Fruit fly (Drosophila melanogaster) whole organism, adult: Measurements from ENCODE around the gene CG32669.

ENCODE experiments used
- CG11617 ChIP-seq: fragments of 200-800 bp; sonication (Bioruptor generic); optimal IDR thresholded peaks from 2 replicates; lab custom pipeline; 2017; ENCODE audit warnings: mild to moderate bottlenecking, missing biosample characterization, missing genetic modification reagents, missing genetic modification characterization
- CG12768 ChIP-seq: fragments of 200-800 bp; sonication (Bioruptor generic); optimal IDR thresholded peaks from 2 replicates; lab custom pipeline; 2017; ENCODE audit warnings: missing biosample characterization, missing genetic modification characterization, mild to moderate bottlenecking, moderate library complexity, missing genetic modification reagents
- CG14711 ChIP-seq: fragments of 200-800 bp; sonication (Bioruptor generic); optimal IDR thresholded peaks from 2 replicates; lab custom pipeline; 2018; ENCODE audit warnings: missing biosample characterization, mild to moderate bottlenecking, missing genetic modification characterization, moderate library complexity
- CG1620 ChIP-seq: fragments of 200-800 bp; sonication (Bioruptor generic); optimal IDR thresholded peaks from 2 replicates; lab custom pipeline; 2016; ENCODE audit warnings: missing biosample characterization, missing genetic modification characterization
- CG33017 ChIP-seq: fragments of 200-800 bp; sonication (Bioruptor generic); optimal IDR thresholded peaks from 2 replicates; lab custom pipeline; 2018; ENCODE audit warnings: missing biosample characterization, mild to moderate bottlenecking, missing genetic modification characterization, moderate library complexity
- CG5204 ChIP-seq: fragments of 200-800 bp; sonication (Bioruptor generic); optimal IDR thresholded peaks from 2 replicates; lab custom pipeline; 2016; ENCODE audit warnings: missing biosample characterization, missing genetic modification characterization
- CG7045 ChIP-seq: fragments of 200-800 bp; sonication (Bioruptor generic); optimal IDR thresholded peaks from 2 replicates; lab custom pipeline; 2017; ENCODE audit warnings: missing biosample characterization, mild to moderate bottlenecking, missing genetic modification characterization
- CG7101 ChIP-seq: fragments of 200-800 bp; sonication (Bioruptor generic); optimal IDR thresholded peaks from 2 replicates; lab custom pipeline; 2018; ENCODE audit warnings: missing biosample characterization, mild to moderate bottlenecking, missing genetic modification characterization, moderate library complexity
- Clk ChIP-seq: fragments of 200-800 bp; sonication (Bioruptor generic); optimal IDR thresholded peaks from 2 replicates; lab custom pipeline; 2017; ENCODE audit warnings: missing biosample characterization, missing genetic modification characterization
- Crg-1 ChIP-seq: fragments of 200-800 bp; sonication (Bioruptor generic); optimal IDR thresholded peaks from 2 replicates; lab custom pipeline; 2016; ENCODE audit warnings: missing biosample characterization, missing genetic modification characterization
- Hr96 ChIP-seq: fragments of 200-800 bp; sonication (Bioruptor generic); optimal IDR thresholded peaks from 2 replicates; lab custom pipeline; 2016; ENCODE audit warnings: missing biosample characterization, missing genetic modification characterization
- Mnt ChIP-seq: fragments of 200-800 bp; sonication (Bioruptor generic); optimal IDR thresholded peaks from 2 replicates; lab custom pipeline; 2016; ENCODE audit warnings: missing biosample characterization, mild to moderate bottlenecking, missing genetic modification characterization
- bab1 ChIP-seq: fragments of 200-800 bp; sonication (Bioruptor generic); optimal IDR thresholded peaks from 3 replicates; lab custom pipeline; 2019; ENCODE audit warnings: missing biosample characterization, mild to moderate bottlenecking, missing genetic modification characterization, moderate library complexity
- cic ChIP-seq: fragments of 200-800 bp; sonication (Bioruptor generic); optimal IDR thresholded peaks from 2 replicates; lab custom pipeline; 2017; ENCODE audit warnings: missing biosample characterization, mild to moderate bottlenecking, missing genetic modification characterization, moderate library complexity
- cnc ChIP-seq, 2 experiments: fragments of >200 bp; optimal IDR thresholded peaks; 2 replicates each; lab custom pipeline; 2017
- kay ChIP-seq: fragments of 200-800 bp; sonication (Bioruptor generic); peaks from one replicate; lab custom pipeline; 2016; ENCODE audit warnings: missing biosample characterization, missing genetic modification characterization, borderline replicate concordance
- ovo ChIP-seq: fragments of 200-800 bp; sonication (Bioruptor generic); optimal IDR thresholded peaks from 2 replicates; lab custom pipeline; 2016; ENCODE audit warnings: missing biosample characterization, missing genetic modification characterization
- pad ChIP-seq: fragments of 200-800 bp; sonication (Bioruptor generic); optimal IDR thresholded peaks from 3 replicates; lab custom pipeline; 2017; ENCODE audit warnings: missing biosample characterization, missing genetic modification characterization, mild to moderate bottlenecking, moderate library complexity, missing genetic modification reagents
- tj ChIP-seq: fragments of 200-800 bp; sonication (Bioruptor generic); optimal IDR thresholded peaks from 3 replicates; lab custom pipeline; 2017; ENCODE audit warnings: missing biosample characterization, mild to moderate bottlenecking, missing genetic modification characterization, moderate library complexity
- toe ChIP-seq: fragments of 200-800 bp; sonication (Bioruptor generic); optimal IDR thresholded peaks from 2 replicates; lab custom pipeline; 2016; ENCODE audit warnings: missing biosample characterization, missing genetic modification characterization

The CG32669 gene

DNA sequence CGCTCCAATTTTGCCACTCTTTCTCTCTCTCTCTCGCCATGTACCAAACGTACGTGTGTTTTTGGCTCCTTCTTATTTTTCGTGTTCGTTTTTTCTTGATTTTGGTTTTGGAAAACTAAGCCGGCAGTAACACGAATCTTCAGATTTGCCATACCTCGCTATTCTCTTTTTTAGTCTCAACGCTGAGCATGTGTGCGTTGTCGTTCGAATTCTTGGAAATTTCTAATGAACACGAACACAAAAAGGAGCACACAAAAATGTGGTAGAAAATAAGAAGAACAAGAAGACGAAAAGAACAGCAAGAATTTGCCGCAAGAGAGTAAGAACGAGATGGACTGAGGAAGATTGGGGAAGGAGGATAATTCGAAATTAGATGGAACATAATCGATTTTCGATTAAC lies 36.2 kb downstream of the CG32669 start:
- no peak for TF ChIP-seq toe (GFP tag; lab: Kevin White, UChicago)
- TF ChIP-seq kay = no peak
- no peak for TF ChIP-seq CG14711 (tag; lab: Kevin White, UChicago)
- no peak for TF ChIP-seq Mnt
- TF ChIP-seq tj (GFP tag; lab: Kevin White, UChicago) = no peak
- TF ChIP-seq Clk (GFP tag; lab: Kevin White, UChicago) = no peak
- TF ChIP-seq CG7045 (GFP tag; lab: Kevin White, UChicago) = no peak
- TF ChIP-seq bab1 (GFP tag; lab: Kevin White, UChicago) = no peak
- no peak for TF ChIP-seq CG7101 (tag; lab: Kevin White, UChicago)
- no peak for TF ChIP-seq ovo
- TF ChIP-seq CG1620 = no peak

- TF ChIP-seq CG1620 (no peak), CG7045 (GFP tag; lab: Kevin White, UChicago) (no peak), bab1 (GFP tag; lab: Kevin White, UChicago) (peak; percentile 26), Crg-1 (no peak), CG7101 (tag; lab: Kevin White, UChicago) (peak; percentile 11), tj (GFP tag; lab: Kevin White, UChicago) (peak; percentile 63), Mnt (peak; percentile 46), ovo (peak; percentile 47), cic (GFP tag; lab: Kevin White, UChicago) (peak; percentile 49), pad (GFP tag; lab: Kevin White, UChicago) (peak; percentile 100), Hr96 (GFP tag; lab: Kevin White, UChicago) (no peak), kay (peak; percentile 85), CG14711 (tag; lab: Kevin White, UChicago) (no peak)
These were observed 38.0 kb downstream of the CG32669 start for dm6 chrX:10806718-10807412.

DNA sequence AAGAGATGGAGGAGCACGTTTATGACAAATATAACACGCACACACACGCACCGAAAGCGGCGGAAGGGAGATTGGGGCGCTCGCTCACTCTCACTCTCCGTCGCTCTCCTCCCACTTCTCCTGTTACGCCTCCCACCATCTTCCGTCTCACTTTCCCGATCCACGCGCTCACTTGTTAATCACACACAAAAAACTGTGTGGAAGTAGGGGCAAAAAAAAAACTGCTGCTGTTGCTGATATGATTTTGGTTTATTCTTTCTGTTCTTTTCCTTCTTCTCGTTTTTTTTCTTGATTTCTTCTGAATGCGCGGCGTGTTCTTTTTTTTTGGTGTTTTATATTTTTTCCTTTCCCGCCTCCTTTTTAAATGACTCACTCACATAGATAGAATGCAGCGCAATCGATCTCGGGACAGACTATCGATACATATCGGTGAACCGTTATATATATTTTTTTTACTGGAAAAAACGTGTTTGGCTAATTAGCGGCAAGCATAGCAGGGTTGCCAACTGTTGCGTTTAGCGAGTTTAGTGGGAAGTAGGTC lies 39.2 kb downstream of the CG32669 start:
- TF ChIP-seq CG7045 (GFP tag; lab: Kevin White, UChicago) (no peak), CG33017 (no peak), cic (GFP tag; lab: Kevin White, UChicago) (no peak), CG14711 (tag; lab: Kevin White, UChicago) (peak; percentile 88), toe (GFP tag; lab: Kevin White, UChicago) (no peak), Hr96 (GFP tag; lab: Kevin White, UChicago) (no peak), CG7101 (tag; lab: Kevin White, UChicago) (no peak), CG5204 (GFP tag; lab: Kevin White, UChicago) (no peak), ovo (peak; percentile 94), kay (peak; percentile 76), Mnt (peak; percentile 74), bab1 (GFP tag; lab: Kevin White, UChicago) (no peak), Crg-1 (no peak), CG11617 (GFP tag; lab: Kevin White, UChicago) (no peak), CG12768 (GFP tag; lab: Kevin White, UChicago) (no peak), CG1620 (no peak), tj (GFP tag; lab: Kevin White, UChicago) (peak; percentile 90), cnc (optimal IDR thresholded peaks at IDR 0.05; lab: Kevin White, UChicago) (no peak), Clk (GFP tag; lab: Kevin White, UChicago) (no peak), pad (GFP tag; lab: Kevin White, UChicago) (peak; percentile 82)

dm6 chrX:10804042-10804441 lies 40.8 kb downstream of the CG32669 start:
- no peak for TF ChIP-seq toe (GFP tag; lab: Kevin White, UChicago)
- no peak for TF ChIP-seq CG7045 (GFP tag; lab: Kevin White, UChicago)
- TF ChIP-seq pad (GFP tag; lab: Kevin White, UChicago) = no peak
- no peak for TF ChIP-seq CG7101 (tag; lab: Kevin White, UChicago)
- TF ChIP-seq kay = no peak
- TF ChIP-seq Crg-1 = no peak
- no peak for TF ChIP-seq cnc (optimal IDR thresholded peaks at IDR 0.05; lab: Kevin White, UChicago)
- no peak for TF ChIP-seq Mnt
- no peak for TF ChIP-seq tj (GFP tag; lab: Kevin White, UChicago)
- no peak for TF ChIP-seq Clk (GFP tag; lab: Kevin White, UChicago)
- no peak for TF ChIP-seq CG33017
- no peak for TF ChIP-seq ovo
- no peak for TF ChIP-seq CG12768 (GFP tag; lab: Kevin White, UChicago)
- TF ChIP-seq Hr96 (GFP tag; lab: Kevin White, UChicago) = no peak
- no peak for TF ChIP-seq cic (GFP tag; lab: Kevin White, UChicago)
- TF ChIP-seq CG1620 = no peak
- TF ChIP-seq bab1 (GFP tag; lab: Kevin White, UChicago) = no peak
- no peak for TF ChIP-seq CG11617 (GFP tag; lab: Kevin White, UChicago)

DNA sequence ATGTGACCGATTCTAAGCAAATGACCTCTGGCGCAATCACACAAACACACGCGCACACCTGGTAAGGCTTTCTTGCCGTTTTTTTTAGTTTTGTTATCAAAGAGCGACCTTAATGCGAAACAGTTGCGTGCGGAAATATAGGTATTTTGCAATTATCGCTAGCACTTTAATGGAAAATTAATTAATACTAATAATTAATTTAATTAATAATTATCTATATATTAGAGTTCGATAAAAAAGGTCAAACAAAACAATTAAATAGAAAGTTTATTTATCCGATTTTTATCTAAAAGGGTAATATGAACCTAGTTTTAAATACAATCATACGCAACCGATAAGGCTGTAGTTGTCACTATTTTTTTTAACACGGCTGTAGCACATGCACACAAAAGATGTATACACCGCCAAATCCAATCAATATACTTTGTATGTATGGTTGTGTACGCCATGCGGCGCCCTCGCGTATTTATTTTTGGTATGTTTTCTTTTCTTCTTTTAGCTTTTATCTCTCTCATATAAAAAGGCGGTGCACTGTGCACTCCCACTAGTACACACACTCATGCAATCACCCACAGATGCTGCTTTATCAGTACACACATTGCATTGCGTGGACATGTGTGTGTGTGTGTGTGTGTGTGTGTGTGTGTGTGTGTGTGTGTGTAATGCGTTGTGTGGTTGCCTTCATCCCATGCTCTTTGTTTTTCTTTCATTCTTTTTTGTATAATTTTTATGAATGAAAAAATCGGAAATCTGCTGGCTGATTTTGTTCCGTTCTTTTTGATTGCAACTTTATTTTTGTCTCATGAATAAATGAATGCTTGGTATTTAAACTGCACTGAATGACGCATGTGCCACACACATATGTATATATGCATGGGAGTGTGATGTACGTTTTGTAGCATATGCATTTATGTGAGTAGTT lies 42.2 kb downstream of the CG32669 start:
- TF ChIP-seq CG7045 (GFP tag; lab: Kevin White, UChicago) = peak; percentile 22
- TF ChIP-seq CG33017 = peak; percentile 67
- TF ChIP-seq CG5204 (GFP tag; lab: Kevin White, UChicago) = no peak
- peak; percentile 75 for TF ChIP-seq CG14711 (tag; lab: Kevin White, UChicago)
- peak; percentile 26 for TF ChIP-seq CG11617 (GFP tag; lab: Kevin White, UChicago)
- TF ChIP-seq Crg-1 = no peak
- TF ChIP-seq CG12768 (GFP tag; lab: Kevin White, UChicago) = peak; percentile 5
- TF ChIP-seq kay = peak; percentile 89
- TF ChIP-seq CG7101 (tag; lab: Kevin White, UChicago) = peak; percentile 77
- no peak for TF ChIP-seq Mnt
- TF ChIP-seq Hr96 (GFP tag; lab: Kevin White, UChicago) = no peak
- peak; percentile 18 for TF ChIP-seq bab1 (GFP tag; lab: Kevin White, UChicago)
